Worm (Caenorhabditis elegans) whole organism, early embryonic: ENCODE results near the gene B0432.10.

Experiments used
- B0310.2 ChIP-seq: sonication (generic microtip); optimal IDR thresholded peaks from 2 replicates; lab custom pipeline; 2016; ENCODE audit warnings: mild to moderate bottlenecking, missing genetic modification characterization, missing compliant biosample characterization
- F13C5.2 ChIP-seq: sonication (generic microtip); optimal IDR thresholded peaks from 2 replicates; lab custom pipeline; 2017; ENCODE audit warnings: mild to moderate bottlenecking, missing genetic modification characterization, inconsistent platforms, missing compliant biosample characterization
- ama-1 ChIP-seq: fragments of 150-350 bp; optimal IDR thresholded peaks from 2 replicates; lab custom pipeline; 2014
- ets-7 ChIP-seq: sonication (generic microtip); optimal IDR thresholded peaks from 2 replicates; lab custom pipeline; 2016; ENCODE audit warnings: missing genotype, missing genetic modification characterization, missing compliant biosample characterization
- flt-1 ChIP-seq: fragments of 200-800 bp; sonication (Bioruptor generic); IDR thresholded peaks from 2 replicates; pipeline ENCODE4 v1.3.6; 2022; ENCODE audit warnings: missing genetic modification characterization, missing compliant biosample characterization
- hmbx-1 ChIP-seq: sonication (generic microtip); optimal IDR thresholded peaks from 2 replicates; lab custom pipeline; 2016; ENCODE audit warnings: mild to moderate bottlenecking, missing genetic modification characterization, missing compliant biosample characterization
- hmg-4 ChIP-seq: fragments of 200-800 bp; sonication (Bioruptor generic); optimal IDR thresholded peaks from 2 replicates; lab custom pipeline; 2018; ENCODE audit warnings: mild to moderate bottlenecking, missing genetic modification characterization, missing compliant biosample characterization
- hnd-1 ChIP-seq: sonication (generic microtip); optimal IDR thresholded peaks from 2 replicates; lab custom pipeline; 2016; ENCODE audit warnings: missing genetic modification characterization, missing compliant biosample characterization
- tbx-11 ChIP-seq: fragments of 200-800 bp; sonication (Bioruptor generic); IDR thresholded peaks from 2 replicates; pipeline ENCODE4 v1.3.6; 2022; ENCODE audit warnings: missing genetic modification characterization, missing compliant biosample characterization
- tbx-37 ChIP-seq: fragments of 200-800 bp; sonication (Bioruptor generic); conservative IDR thresholded peaks from 2 replicates; pipeline ENCODE4 v1.3.6; 2022; ENCODE audit warnings: missing genetic modification reagents, missing genetic modification characterization, missing compliant biosample characterization

ce11 chrII:285627-286550 lies at the start of gene B0432.10:
- TF ChIP-seq tbx-37 (GFP tag; lab: Robert Waterston, UW): no peak
- TF ChIP-seq F13C5.2 (tag; lab: Kevin White, UChicago): no peak
- no peak for TF ChIP-seq flt-1 (GFP tag; lab: Robert Waterston, UW)
- no peak for TF ChIP-seq ama-1 (lab: Kevin White, UChicago)
- TF ChIP-seq hnd-1 (tag; lab: Kevin White, UChicago): no peak
- TF ChIP-seq tbx-11: no peak
- TF ChIP-seq hmbx-1 (tag; lab: Kevin White, UChicago): no peak
- TF ChIP-seq B0310.2 (tag; lab: Kevin White, UChicago): no peak
- TF ChIP-seq ets-7 (tag; lab: Kevin White, UChicago): no peak
- no peak for TF ChIP-seq hmg-4 (GFP tag; lab: Kevin White, UChicago)
